Fruit fly (Drosophila melanogaster): Measurements from ENCODE around the gene daed.

daed gene

dm6 chr2L:2197475-2198118 is 18.5 kb downstream of the daed start, which contains the start of gene COX7AL2 (continued):
- TF ChIP-seq Stat92E (GFP tag; optimal IDR thresholded peaks at IDR 0.05): peak in 1 of 3 experiments; percentile 70
- TF ChIP-seq knrl (GFP tag; IDR thresholded peaks at IDR 0.05; ENCODE audit: partially characterized antibody): no peak
- TF ChIP-seq grn (GFP tag; optimal IDR thresholded peaks at IDR 0.05): peak; percentile 53
- TF ChIP-seq ewg (GFP tag; optimal IDR thresholded peaks at IDR 0.05): peak; percentile 20
- TF ChIP-seq Eip74EF (GFP tag; optimal IDR thresholded peaks at IDR 0.05): no peak
- TF ChIP-seq Awh (GFP tag; IDR thresholded peaks at IDR 0.05): no peak
- TF ChIP-seq CG1233 (GFP tag; optimal IDR thresholded peaks at IDR 0.05): peak; percentile 7
- peak; percentile 89 for TF ChIP-seq cwo (GFP tag; optimal IDR thresholded peaks at IDR 0.05)
- TF ChIP-seq sens (GFP tag): peak; percentile 22
- peak; percentile 95 for TF ChIP-seq CG17385 (GFP tag; optimal IDR thresholded peaks at IDR 0.05)
- peak in 1 of 2 experiments; percentile 11 for TF ChIP-seq Hr51 (GFP tag; optimal IDR thresholded peaks at IDR 0.05)
- peak; percentile 59 for TF ChIP-seq BEAF-32 (GFP tag; optimal IDR thresholded peaks at IDR 0.05)
- no peak for TF ChIP-seq lmd (GFP tag; IDR thresholded peaks at IDR 0.05)
- TF ChIP-seq jing (GFP tag; optimal IDR thresholded peaks at IDR 0.05): no peak
- TF ChIP-seq CG6765 (GFP tag; optimal IDR thresholded peaks at IDR 0.05): peak; percentile 31
- TF ChIP-seq CG13775 (GFP tag; optimal IDR thresholded peaks at IDR 0.05): peak; percentile 24
- peak; percentile 39 for TF ChIP-seq CG30403 (GFP tag; optimal IDR thresholded peaks at IDR 0.05)
- TF ChIP-seq CG18476 (GFP tag; optimal IDR thresholded peaks at IDR 0.05): no peak
- TF ChIP-seq CG8478 (optimal IDR thresholded peaks at IDR 0.05): no peak
- no peak for TF ChIP-seq sc (optimal IDR thresholded peaks at IDR 0.05)
- peak; percentile 19 for TF ChIP-seq sc (GFP tag; optimal IDR thresholded peaks at IDR 0.05)
- TF ChIP-seq Nf-YC (tag; optimal IDR thresholded peaks at IDR 0.05): no peak
- TF ChIP-seq dimm (GFP tag; IDR thresholded peaks at IDR 0.05): no peak
- peak; percentile 71 for TF ChIP-seq CG12769 (tag; optimal IDR thresholded peaks at IDR 0.05)
- no peak for TF ChIP-seq Rfx (GFP tag; IDR thresholded peaks at IDR 0.05)
- TF ChIP-seq CG10431 (GFP tag; optimal IDR thresholded peaks at IDR 0.05): peak; percentile 35
- no peak for TF ChIP-seq Hmr (GFP tag; optimal IDR thresholded peaks at IDR 0.05)
- TF ChIP-seq en (GFP tag; optimal IDR thresholded peaks at IDR 0.05): no peak
- no peak for TF ChIP-seq HLH4C (GFP tag; IDR thresholded peaks at IDR 0.05; ENCODE audit: partially characterized antibody)
- peak; percentile 20 for TF ChIP-seq run (tag; optimal IDR thresholded peaks at IDR 0.05)
- peak; percentile 34 for TF ChIP-seq exex (tag; optimal IDR thresholded peaks at IDR 0.05)
- TF ChIP-seq CG13424 (tag; optimal IDR thresholded peaks at IDR 0.05): no peak
- TF ChIP-seq pzg (GFP tag; optimal IDR thresholded peaks at IDR 0.05): no peak
- no peak for TF ChIP-seq Lpt (GFP tag; optimal IDR thresholded peaks at IDR 0.05)
- no peak for TF ChIP-seq maf-S (GFP tag; optimal IDR thresholded peaks at IDR 0.05)
- peak; percentile 91 for TF ChIP-seq Vsx1 (GFP tag; optimal IDR thresholded peaks at IDR 0.05)
- TF ChIP-seq CG2889 (GFP tag; IDR thresholded peaks at IDR 0.05): no peak

dm6 chr2L:2196590-2197474 is 19.3 kb downstream of the daed start:
- TF ChIP-seq CG31388 (GFP tag; optimal IDR thresholded peaks at IDR 0.05) (no peak), Nf-YB (GFP tag; optimal IDR thresholded peaks at IDR 0.05) (peak; percentile 80), CoRest (tag; optimal IDR thresholded peaks at IDR 0.05) (peak; percentile 67), CG1792 (GFP tag; optimal IDR thresholded peaks at IDR 0.05) (peak; percentile 20), trh (GFP tag; optimal IDR thresholded peaks at IDR 0.05) (no peak), br (optimal IDR thresholded peaks at IDR 0.05) (no peak), lilli (GFP tag; optimal IDR thresholded peaks at IDR 0.05) (peak; percentile 59), slbo (GFP tag; IDR thresholded peaks at IDR 0.05) (no peak), vvl (GFP tag; IDR thresholded peaks at IDR 0.05) (no peak), CG12659 (GFP tag; optimal IDR thresholded peaks at IDR 0.05) (peak; percentile 55), HLHmδ (GFP tag; optimal IDR thresholded peaks at IDR 0.05) (peak; percentile 92), tll (GFP tag; optimal IDR thresholded peaks at IDR 0.05) (peak in 1 of 2 experiments; percentile 61), HLH4C (GFP tag; IDR thresholded peaks at IDR 0.05; ENCODE audit: partially characterized antibody) (no peak)
